Worm (Caenorhabditis elegans): ENCODE results near the gene F54D5.17.

F54D5.17 gene

DNA sequence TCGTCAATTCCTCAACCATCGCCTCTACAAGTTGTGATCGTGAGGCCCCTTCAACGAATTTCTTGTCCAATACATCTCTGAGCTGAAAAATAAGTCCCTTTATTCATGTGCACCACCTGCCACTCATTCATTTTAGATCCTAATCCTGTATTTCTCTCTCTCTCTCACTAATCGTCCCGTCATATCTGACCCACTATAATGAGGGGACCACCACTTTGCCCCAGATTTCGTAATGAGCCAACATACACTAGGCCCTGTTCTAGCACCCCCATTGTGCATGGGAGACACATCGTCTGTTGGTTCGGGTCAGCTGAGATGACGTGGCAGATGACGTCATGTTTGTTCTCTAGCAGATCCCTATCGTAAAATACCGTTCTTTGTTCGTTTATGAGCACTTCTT is 21.0 kb upstream of the F54D5.17 start:
- TF ChIP-seq hmg-4 (GFP tag; optimal IDR thresholded peaks at IDR 0.05) (peak; percentile 74), ceh-13 (GFP tag; optimal IDR thresholded peaks at IDR 0.05) (no peak), ceh-36 (tag; optimal IDR thresholded peaks at IDR 0.05) (peak; percentile 11), ama-1 (optimal IDR thresholded peaks at IDR 0.05) (no peak), tra-4 (tag; optimal IDR thresholded peaks at IDR 0.05) (no peak), pes-1 (GFP tag; IDR thresholded peaks at IDR 0.05) (0 out of 2 replicates have a peak, but pooled peaks have one; percentile 7), tbx-11 (GFP tag; IDR thresholded peaks at IDR 0.05) (no peak), hmbx-1 (tag; optimal IDR thresholded peaks at IDR 0.05) (no peak), tbx-37 (GFP tag; conservative IDR thresholded peaks at IDR 0.05) (0 out of 2 replicates have a peak, but pooled peaks have one; percentile 4), flt-1 (GFP tag; IDR thresholded peaks at IDR 0.05) (peak; percentile 35; the same call in 1 of the 2 replicates), sea-1 (GFP tag; conservative IDR thresholded peaks at IDR 0.05) (peak; percentile 56; the same call in 1 of the 2 replicates), ets-7 (tag; optimal IDR thresholded peaks at IDR 0.05) (no peak)

DNA sequence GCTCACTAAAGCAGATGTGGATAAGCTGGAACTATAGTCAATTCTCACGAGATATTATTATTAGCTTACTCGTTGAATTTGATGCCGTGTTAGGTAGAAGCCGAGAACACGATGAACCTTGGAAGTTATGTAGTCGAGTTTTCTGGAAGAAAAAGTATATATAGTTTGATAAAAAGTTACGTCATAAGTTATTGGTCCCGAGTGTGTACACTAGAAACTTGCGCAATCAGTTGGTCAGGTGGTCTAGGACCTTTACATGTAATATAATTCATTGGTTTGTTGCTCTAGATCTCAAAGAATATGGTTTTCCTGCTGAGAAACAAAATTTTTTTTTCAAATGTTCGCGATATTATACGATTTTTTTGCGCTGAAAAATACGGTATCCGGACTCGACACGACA is 20.5 kb upstream of the F54D5.17 start:
- TF ChIP-seq aly-1 (tag; optimal IDR thresholded peaks at IDR 0.05) = no peak
- TF ChIP-seq ets-7 (tag; optimal IDR thresholded peaks at IDR 0.05) = no peak
- no peak for TF ChIP-seq ama-1 (optimal IDR thresholded peaks at IDR 0.05)
- TF ChIP-seq scrt-1 (GFP tag; IDR thresholded peaks at IDR 0.05) = no peak
- TF ChIP-seq ceh-13 (GFP tag; optimal IDR thresholded peaks at IDR 0.05) = no peak
- no peak for TF ChIP-seq B0310.2 (tag; optimal IDR thresholded peaks at IDR 0.05)
- TF ChIP-seq sea-1 (GFP tag; conservative IDR thresholded peaks at IDR 0.05) = no peak
- no peak for TF ChIP-seq tra-4 (tag; optimal IDR thresholded peaks at IDR 0.05)
- TF ChIP-seq hnd-1 (tag; optimal IDR thresholded peaks at IDR 0.05) = no peak
- no peak for TF ChIP-seq pes-1 (GFP tag; IDR thresholded peaks at IDR 0.05)
- no peak for TF ChIP-seq tbx-11 (GFP tag; IDR thresholded peaks at IDR 0.05)
- TF ChIP-seq tbx-37 (GFP tag; conservative IDR thresholded peaks at IDR 0.05) = no peak
- TF ChIP-seq F13C5.2 (tag; optimal IDR thresholded peaks at IDR 0.05) = no peak
- no peak for TF ChIP-seq flt-1 (GFP tag; IDR thresholded peaks at IDR 0.05)
- no peak for TF ChIP-seq hmg-4 (GFP tag; optimal IDR thresholded peaks at IDR 0.05)

DNA sequence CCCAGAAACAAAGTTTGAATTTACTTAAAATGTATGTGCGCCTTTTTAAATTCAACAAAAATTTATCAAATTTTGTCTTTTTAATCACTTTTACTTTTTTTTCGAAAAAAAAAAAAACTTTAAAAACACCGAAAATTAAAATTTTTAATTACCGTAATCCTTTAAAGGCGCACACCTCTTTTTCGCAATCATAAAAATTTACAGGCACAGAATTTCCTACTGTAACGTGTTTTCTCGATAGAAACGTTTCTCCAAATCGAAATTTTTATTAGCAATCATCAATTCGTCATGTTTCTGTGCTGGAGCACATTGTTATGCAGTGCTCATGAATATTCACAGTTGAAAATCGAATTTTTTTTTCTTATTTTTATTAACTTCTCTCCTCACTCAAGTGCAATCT is 19.9 kb upstream of the F54D5.17 start:
- no peak for TF ChIP-seq hmg-4 (GFP tag; optimal IDR thresholded peaks at IDR 0.05)
- no peak for TF ChIP-seq aly-1 (tag; optimal IDR thresholded peaks at IDR 0.05)
- no peak for TF ChIP-seq ceh-13 (GFP tag; optimal IDR thresholded peaks at IDR 0.05)
- no peak for TF ChIP-seq ceh-36 (tag; optimal IDR thresholded peaks at IDR 0.05)
- TF ChIP-seq flt-1 (GFP tag; IDR thresholded peaks at IDR 0.05) = no peak
- no peak for TF ChIP-seq sea-1 (GFP tag; conservative IDR thresholded peaks at IDR 0.05)
- no peak for TF ChIP-seq tbx-37 (GFP tag; conservative IDR thresholded peaks at IDR 0.05)
- TF ChIP-seq F13C5.2 (tag; optimal IDR thresholded peaks at IDR 0.05) = no peak
- TF ChIP-seq ama-1 (optimal IDR thresholded peaks at IDR 0.05) = no peak
- no peak for TF ChIP-seq scrt-1 (GFP tag; IDR thresholded peaks at IDR 0.05)
- no peak for TF ChIP-seq B0310.2 (tag; optimal IDR thresholded peaks at IDR 0.05)
- no peak for TF ChIP-seq ets-7 (tag; optimal IDR thresholded peaks at IDR 0.05)
- TF ChIP-seq tbx-11 (GFP tag; IDR thresholded peaks at IDR 0.05) = no peak
- TF ChIP-seq hnd-1 (tag; optimal IDR thresholded peaks at IDR 0.05) = no peak
- TF ChIP-seq pes-1 (GFP tag; IDR thresholded peaks at IDR 0.05) = no peak
- TF ChIP-seq tra-4 (tag; optimal IDR thresholded peaks at IDR 0.05) = no peak
- no peak for TF ChIP-seq hmbx-1 (tag; optimal IDR thresholded peaks at IDR 0.05)

DNA sequence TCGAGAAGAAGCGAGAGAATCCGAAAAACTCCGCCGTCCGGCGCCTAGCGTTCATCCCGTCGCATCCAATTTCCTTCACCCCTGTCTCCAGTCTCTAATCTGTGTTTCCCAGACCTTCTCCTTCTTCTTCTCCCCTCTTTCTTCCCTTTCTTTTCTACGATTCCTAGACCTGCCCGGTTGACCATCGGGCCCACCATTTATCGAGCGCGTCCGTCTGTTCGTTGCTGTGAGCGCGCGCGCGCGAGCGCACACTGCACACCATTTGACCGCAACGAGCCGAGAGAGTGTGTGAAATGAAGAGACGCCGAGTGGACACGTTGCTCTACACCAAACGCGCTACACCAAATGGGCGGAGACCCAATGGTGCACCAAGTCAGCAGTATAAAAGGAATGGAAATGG is 19.3 kb upstream of the F54D5.17 start:
- TF ChIP-seq pes-1 (GFP tag; IDR thresholded peaks at IDR 0.05) = no peak; the same call in 1 of the 2 replicates
- TF ChIP-seq ets-7 (tag; optimal IDR thresholded peaks at IDR 0.05) = peak; percentile 33
- TF ChIP-seq hmbx-1 (tag; optimal IDR thresholded peaks at IDR 0.05) = no peak
- TF ChIP-seq flt-1 (GFP tag; IDR thresholded peaks at IDR 0.05) = no peak
- peak; percentile 43 for TF ChIP-seq hmg-4 (GFP tag; optimal IDR thresholded peaks at IDR 0.05)
- no peak for TF ChIP-seq hnd-1 (tag; optimal IDR thresholded peaks at IDR 0.05)
- TF ChIP-seq sea-1 (GFP tag; conservative IDR thresholded peaks at IDR 0.05) = no peak
- TF ChIP-seq ama-1 (optimal IDR thresholded peaks at IDR 0.05) = no peak
- no peak for TF ChIP-seq tra-4 (tag; optimal IDR thresholded peaks at IDR 0.05)
- TF ChIP-seq scrt-1 (GFP tag; IDR thresholded peaks at IDR 0.05) = no peak

DNA sequence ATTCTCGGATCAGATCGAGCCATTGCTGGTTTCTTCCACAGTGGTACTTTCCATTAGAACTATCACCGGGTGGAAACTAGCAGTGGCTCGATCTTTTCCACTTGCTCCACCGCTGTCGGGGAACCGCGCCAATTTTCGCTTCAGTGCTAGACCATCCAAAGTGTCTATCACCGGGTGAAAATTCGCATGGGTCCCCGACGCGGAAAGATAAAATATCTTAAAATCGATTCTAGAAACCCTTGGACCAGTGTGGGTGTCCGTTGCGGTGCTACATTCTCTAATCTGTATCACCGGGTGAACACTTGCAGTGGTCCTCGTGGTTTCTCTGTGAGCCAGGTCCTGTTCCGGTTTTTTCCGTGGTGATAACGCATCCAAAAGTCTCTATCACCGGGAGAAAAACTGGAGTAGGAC is 18.8 kb upstream of the F54D5.17 start:
- no peak for TF ChIP-seq tra-4 (tag; optimal IDR thresholded peaks at IDR 0.05)
- TF ChIP-seq sea-1 (GFP tag; conservative IDR thresholded peaks at IDR 0.05) = peak; percentile 46; the same call in 1 of the 2 replicates
- no peak for TF ChIP-seq hnd-1 (tag; optimal IDR thresholded peaks at IDR 0.05)
- TF ChIP-seq ceh-36 (tag; optimal IDR thresholded peaks at IDR 0.05) = peak; percentile 32
- peak; percentile 76 for TF ChIP-seq B0310.2 (tag; optimal IDR thresholded peaks at IDR 0.05)
- no peak for TF ChIP-seq F13C5.2 (tag; optimal IDR thresholded peaks at IDR 0.05)
- peak; percentile 98 for TF ChIP-seq ama-1 (optimal IDR thresholded peaks at IDR 0.05)
- peak; percentile 69 for TF ChIP-seq hmg-4 (GFP tag; optimal IDR thresholded peaks at IDR 0.05)
- TF ChIP-seq flt-1 (GFP tag; IDR thresholded peaks at IDR 0.05) = peak; percentile 9; the same call in 1 of the 2 replicates
- TF ChIP-seq ceh-13 (GFP tag; optimal IDR thresholded peaks at IDR 0.05) = no peak
- peak; percentile 66 for TF ChIP-seq hmbx-1 (tag; optimal IDR thresholded peaks at IDR 0.05)
- peak; percentile 71 for TF ChIP-seq pes-1 (GFP tag; IDR thresholded peaks at IDR 0.05)

DNA sequence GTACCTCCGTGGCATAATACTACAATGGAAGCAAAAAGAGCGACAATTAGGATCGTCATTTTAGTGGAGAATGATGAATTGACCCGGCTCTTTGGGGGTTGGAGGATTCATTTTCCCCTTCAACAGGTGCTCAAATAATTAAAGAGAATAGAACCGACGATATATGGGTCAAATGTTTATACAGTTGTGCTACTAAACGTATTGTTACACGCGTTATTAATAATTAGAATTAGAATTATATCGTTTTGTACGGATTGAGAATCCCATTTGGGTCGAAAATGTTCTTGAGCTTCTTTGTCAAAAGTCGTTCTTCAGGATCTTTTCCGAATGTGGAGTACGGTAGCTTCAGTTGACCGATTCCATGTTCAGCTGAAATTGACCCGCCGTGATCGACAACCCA is 17.7 kb upstream of the F54D5.17 start, which contains the start of gene Y62F5A.9:
Y62F5A.9 (minus strand) TSS at position 101 of the 400 bp plus-strand sequence.
- no peak for TF ChIP-seq ceh-13 (GFP tag; optimal IDR thresholded peaks at IDR 0.05)
- no peak for TF ChIP-seq scrt-1 (GFP tag; IDR thresholded peaks at IDR 0.05)
- TF ChIP-seq hmbx-1 (tag; optimal IDR thresholded peaks at IDR 0.05) = no peak
- TF ChIP-seq sea-1 (GFP tag; conservative IDR thresholded peaks at IDR 0.05) = no peak
- TF ChIP-seq ets-7 (tag; optimal IDR thresholded peaks at IDR 0.05) = no peak
- no peak for TF ChIP-seq ceh-36 (tag; optimal IDR thresholded peaks at IDR 0.05)
- TF ChIP-seq tbx-37 (GFP tag; conservative IDR thresholded peaks at IDR 0.05) = no peak
- TF ChIP-seq F13C5.2 (tag; optimal IDR thresholded peaks at IDR 0.05) = no peak
- TF ChIP-seq tra-4 (tag; optimal IDR thresholded peaks at IDR 0.05) = no peak
- TF ChIP-seq hmg-4 (GFP tag; optimal IDR thresholded peaks at IDR 0.05) = no peak
- TF ChIP-seq flt-1 (GFP tag; IDR thresholded peaks at IDR 0.05) = no peak

DNA sequence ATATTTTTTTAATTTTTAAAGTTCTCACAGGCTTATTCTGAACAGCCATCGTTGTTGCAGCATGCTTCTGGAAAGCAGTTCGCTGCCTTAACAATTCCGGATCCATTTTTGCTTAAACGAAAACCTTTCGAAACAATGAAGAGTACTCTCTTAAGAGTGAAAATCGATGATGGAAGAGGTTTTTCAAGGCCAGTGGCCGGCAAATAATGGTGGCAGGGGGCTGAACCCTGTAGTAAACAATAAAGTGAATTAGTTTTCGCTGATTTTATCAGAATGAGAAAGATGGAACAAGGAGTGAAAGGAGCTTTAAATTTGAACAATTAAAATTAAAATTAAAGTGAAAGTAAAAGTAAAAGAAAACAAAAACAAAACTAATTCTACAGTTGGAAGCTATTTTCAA is 14.1 kb upstream of the F54D5.17 start, which contains the start of gene gtf-2E2:
gtf-2E2 (minus strand) TSS at position 111 of the 400 bp plus-strand sequence.
- TF ChIP-seq ets-7 (tag; optimal IDR thresholded peaks at IDR 0.05) (no peak), tra-4 (tag; optimal IDR thresholded peaks at IDR 0.05) (no peak), ceh-36 (tag; optimal IDR thresholded peaks at IDR 0.05) (no peak), tbx-11 (GFP tag; IDR thresholded peaks at IDR 0.05) (no peak), aly-1 (tag; optimal IDR thresholded peaks at IDR 0.05) (no peak), ceh-13 (GFP tag; optimal IDR thresholded peaks at IDR 0.05) (no peak), B0310.2 (tag; optimal IDR thresholded peaks at IDR 0.05) (no peak), tbx-37 (GFP tag; conservative IDR thresholded peaks at IDR 0.05) (no peak), hnd-1 (tag; optimal IDR thresholded peaks at IDR 0.05) (no peak), scrt-1 (GFP tag; IDR thresholded peaks at IDR 0.05) (no peak), hmg-4 (GFP tag; optimal IDR thresholded peaks at IDR 0.05) (no peak), F13C5.2 (tag; optimal IDR thresholded peaks at IDR 0.05) (no peak)
